Worm (Caenorhabditis elegans): ENCODE measurements around the gene F38E11.9.

Gene F38E11.9

DNA sequence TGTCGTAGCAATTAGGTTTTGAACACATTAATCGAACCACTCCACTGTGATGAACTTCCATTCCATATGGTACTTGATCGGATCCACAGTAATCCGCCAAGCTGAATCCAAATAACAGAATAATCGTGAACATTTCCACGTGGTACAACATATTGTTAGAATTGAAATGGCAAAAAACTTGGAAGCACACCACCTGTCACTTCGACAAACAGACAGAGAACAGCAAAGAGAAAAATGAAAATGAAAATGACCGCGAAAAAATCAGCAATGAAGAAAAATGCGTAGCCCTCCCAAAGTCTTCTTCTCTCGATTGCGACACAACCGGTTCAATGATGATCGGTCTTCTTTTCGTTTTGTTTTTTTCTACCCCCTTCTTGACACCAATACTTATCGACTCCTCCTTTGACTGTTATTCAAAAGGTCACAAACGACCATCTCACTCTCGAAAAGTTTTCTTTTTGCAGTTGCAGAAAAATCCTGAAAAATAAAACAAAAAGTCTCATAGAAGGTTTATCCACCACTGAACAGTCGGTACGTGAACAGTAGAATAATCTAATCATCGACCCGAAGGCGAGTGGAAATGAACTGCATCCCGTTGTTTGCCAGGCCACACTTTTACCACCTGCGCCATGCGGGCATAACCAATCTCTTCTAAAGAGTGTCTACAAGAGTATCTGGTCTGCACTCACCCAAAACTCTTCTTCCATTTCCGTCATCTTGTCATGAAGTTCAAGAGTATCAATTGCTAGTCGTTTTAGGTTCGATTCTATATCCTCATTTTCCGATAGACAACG lies 33.5 kb upstream of the F38E11.9 start, which contains the start of gene wrt-3 (continued):
- TF ChIP-seq K11D2.4 (GFP tag; IDR thresholded peaks at IDR 0.05) (no peak), ceh-40 (GFP tag; IDR thresholded peaks at IDR 0.05) (peak; percentile 90), dpl-1 (GFP tag; optimal IDR thresholded peaks at IDR 0.05) (peak; percentile 19), snpc-3.4 (tag; optimal IDR thresholded peaks at IDR 0.05) (peak; percentile 92), snpc-4 (GFP tag; optimal IDR thresholded peaks at IDR 0.05) (peak; percentile 87), snpc-4 (tag; optimal IDR thresholded peaks at IDR 0.05) (peak; percentile 79 to 89 (median 86)), nhr-27 (tag; optimal IDR thresholded peaks at IDR 0.05) (peak; percentile 94), lsl-1 (GFP tag; optimal IDR thresholded peaks at IDR 0.05) (no peak), dox-1 (GFP tag; IDR thresholded peaks at IDR 0.05) (no peak), egrh-3 (GFP tag; IDR thresholded peaks at IDR 0.05) (no peak; the same call in 1 of the 2 replicates), tlf-1 (GFP tag; optimal IDR thresholded peaks at IDR 0.05) (peak; percentile 59), ztf-26 (tag; optimal IDR thresholded peaks at IDR 0.05) (peak; percentile 80), nhr-80 (tag; optimal IDR thresholded peaks at IDR 0.05) (peak; percentile 50), B0035.1 (tag; optimal IDR thresholded peaks at IDR 0.05) (peak; percentile 68), ztf-3 (GFP tag; optimal IDR thresholded peaks at IDR 0.05) (peak; percentile 9), F55B11.4 (tag; optimal IDR thresholded peaks at IDR 0.05; ENCODE audit: borderline replicate concordance, insufficient read depth) (no peak), Y79H2A.3 (GFP tag; conservative IDR thresholded peaks at IDR 0.05) (no peak), F39B2.1 (GFP tag; IDR thresholded peaks at IDR 0.05) (0 out of 2 replicates have a peak, but pooled peaks have one; percentile 63), F57A8.1 (GFP tag; optimal IDR thresholded peaks at IDR 0.05) (peak; percentile 88)

DNA sequence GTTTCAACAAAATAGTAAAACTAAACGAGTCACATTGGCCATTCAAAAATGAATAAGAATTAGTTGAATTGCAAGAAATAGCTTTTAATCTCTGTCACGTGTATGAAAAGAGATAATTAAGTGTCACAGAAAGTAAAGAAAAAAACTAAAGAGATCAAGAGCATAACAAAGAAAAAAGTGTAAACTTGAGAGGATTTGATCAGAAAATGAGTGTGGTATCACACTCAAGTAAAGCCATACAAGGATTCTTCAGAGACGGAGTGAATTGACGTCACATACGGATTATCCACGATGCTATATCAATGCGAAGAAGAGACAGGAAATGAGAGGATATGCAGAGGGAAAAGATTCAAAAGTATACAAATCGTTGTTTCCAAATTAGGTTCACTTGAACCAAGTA lies 25.5 kb upstream of the F38E11.9 start:
- TF ChIP-seq hlh-26 (GFP tag; conservative IDR thresholded peaks at IDR 0.05) (no peak), nhr-80 (tag; optimal IDR thresholded peaks at IDR 0.05) (no peak), chd-7 (tag; optimal IDR thresholded peaks at IDR 0.05) (no peak), snpc-3.4 (tag; optimal IDR thresholded peaks at IDR 0.05) (no peak), let-526 (GFP tag; IDR thresholded peaks at IDR 0.05) (no peak), ceh-58 (GFP tag; IDR thresholded peaks at IDR 0.05) (no peak), let-607 (tag; optimal IDR thresholded peaks at IDR 0.05) (no peak), pbrm-1 (GFP tag; IDR thresholded peaks at IDR 0.05) (no peak), die-1 (tag; optimal IDR thresholded peaks at IDR 0.05) (no peak), F52B5.7 (tag; optimal IDR thresholded peaks at IDR 0.05) (no peak), aptf-2 (GFP tag; conservative IDR thresholded peaks at IDR 0.05) (no peak), akir-1 (GFP tag; optimal IDR thresholded peaks at IDR 0.05) (no peak), ceh-79 (tag; optimal IDR thresholded peaks at IDR 0.05) (no peak)

DNA sequence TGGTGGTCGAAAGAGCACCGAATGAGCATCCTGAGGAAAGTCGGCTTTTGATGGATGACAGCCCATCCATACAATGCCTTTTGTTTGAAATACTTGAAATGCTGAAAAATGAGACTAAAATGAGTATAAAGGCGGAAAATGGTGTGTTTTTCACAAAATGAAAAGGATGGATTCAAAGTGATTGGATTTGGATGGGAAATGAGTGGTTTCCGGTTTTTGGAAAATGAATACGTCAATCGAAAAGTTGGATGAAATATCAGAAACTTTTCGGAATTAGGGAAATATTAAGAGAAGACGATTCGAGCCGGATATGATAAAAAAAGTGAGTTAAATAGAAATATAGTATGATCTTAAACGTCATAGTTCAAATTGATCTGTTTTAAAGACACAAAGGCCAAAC lies 23.6 kb upstream of the F38E11.9 start, which contains the start of gene F38E11.6:
TSS of gene F38E11.6 (minus strand) at position 101 of the 400 bp plus-strand sequence.
- TF ChIP-seq somi-1 (GFP tag; optimal IDR thresholded peaks at IDR 0.05), result no peak
- TF ChIP-seq Y53G8AR.9 (GFP tag; conservative IDR thresholded peaks at IDR 0.05), result no peak
- TF ChIP-seq nfya-2 (GFP tag; IDR thresholded peaks at IDR 0.05), result no peak
- TF ChIP-seq Y95B8A.8 (GFP tag; IDR thresholded peaks at IDR 0.05), result no peak
- no peak for TF ChIP-seq bed-1 (GFP tag; IDR thresholded peaks at IDR 0.05)
- no peak for TF ChIP-seq madf-8 (GFP tag; conservative IDR thresholded peaks at IDR 0.05)
- no peak for TF ChIP-seq F52B5.7 (tag; optimal IDR thresholded peaks at IDR 0.05)
- no peak for TF ChIP-seq hsf-1 (GFP tag; IDR thresholded peaks at IDR 0.05)
- TF ChIP-seq B0261.1 (tag; optimal IDR thresholded peaks at IDR 0.05), result no peak
- TF ChIP-seq atf-7 (tag; optimal IDR thresholded peaks at IDR 0.05), result no peak
- no peak for TF ChIP-seq F57C9.4 (tag; optimal IDR thresholded peaks at IDR 0.05)
- TF ChIP-seq lin-54 (GFP tag; optimal IDR thresholded peaks at IDR 0.05), result no peak
- no peak for TF ChIP-seq efl-1 (GFP tag; optimal IDR thresholded peaks at IDR 0.05)
- TF ChIP-seq cebp-1 (GFP tag; IDR thresholded peaks at IDR 0.05), result no peak
- no peak for TF ChIP-seq cebp-1 (tag; optimal IDR thresholded peaks at IDR 0.05)
- TF ChIP-seq ceh-58 (GFP tag; IDR thresholded peaks at IDR 0.05), result no peak
